Fruit fly (Drosophila melanogaster) whole organism, adult: ENCODE measurements around the gene CG15743.
A peak's percentile ranks its signal among the peaks of the same experiment; 100 is the strongest.

ENCODE experiments used
- CG11617 ChIP-seq: fragments of 200-800 bp; sonication (Bioruptor generic); optimal IDR thresholded peaks from 2 replicates; lab custom pipeline; 2017; ENCODE audit warnings: mild to moderate bottlenecking, missing biosample characterization, missing genetic modification reagents, missing genetic modification characterization
- CG12768 ChIP-seq: fragments of 200-800 bp; sonication (Bioruptor generic); optimal IDR thresholded peaks from 2 replicates; lab custom pipeline; 2017; ENCODE audit warnings: missing biosample characterization, missing genetic modification characterization, mild to moderate bottlenecking, moderate library complexity, missing genetic modification reagents
- CG14711 ChIP-seq: fragments of 200-800 bp; sonication (Bioruptor generic); optimal IDR thresholded peaks from 2 replicates; lab custom pipeline; 2018; ENCODE audit warnings: missing biosample characterization, mild to moderate bottlenecking, missing genetic modification characterization, moderate library complexity
- CG1620 ChIP-seq: fragments of 200-800 bp; sonication (Bioruptor generic); optimal IDR thresholded peaks from 2 replicates; lab custom pipeline; 2016; ENCODE audit warnings: missing biosample characterization, missing genetic modification characterization
- CG33017 ChIP-seq: fragments of 200-800 bp; sonication (Bioruptor generic); optimal IDR thresholded peaks from 2 replicates; lab custom pipeline; 2018; ENCODE audit warnings: missing biosample characterization, mild to moderate bottlenecking, missing genetic modification characterization, moderate library complexity
- CG5204 ChIP-seq: fragments of 200-800 bp; sonication (Bioruptor generic); optimal IDR thresholded peaks from 2 replicates; lab custom pipeline; 2016; ENCODE audit warnings: missing biosample characterization, missing genetic modification characterization
- CG7045 ChIP-seq: fragments of 200-800 bp; sonication (Bioruptor generic); optimal IDR thresholded peaks from 2 replicates; lab custom pipeline; 2017; ENCODE audit warnings: missing biosample characterization, mild to moderate bottlenecking, missing genetic modification characterization
- CG7101 ChIP-seq: fragments of 200-800 bp; sonication (Bioruptor generic); optimal IDR thresholded peaks from 2 replicates; lab custom pipeline; 2018; ENCODE audit warnings: missing biosample characterization, mild to moderate bottlenecking, missing genetic modification characterization, moderate library complexity
- Clk ChIP-seq: fragments of 200-800 bp; sonication (Bioruptor generic); optimal IDR thresholded peaks from 2 replicates; lab custom pipeline; 2017; ENCODE audit warnings: missing biosample characterization, missing genetic modification characterization
- Crg-1 ChIP-seq: fragments of 200-800 bp; sonication (Bioruptor generic); optimal IDR thresholded peaks from 2 replicates; lab custom pipeline; 2016; ENCODE audit warnings: missing biosample characterization, missing genetic modification characterization
- Hr96 ChIP-seq: fragments of 200-800 bp; sonication (Bioruptor generic); optimal IDR thresholded peaks from 2 replicates; lab custom pipeline; 2016; ENCODE audit warnings: missing biosample characterization, missing genetic modification characterization
- Mnt ChIP-seq: fragments of 200-800 bp; sonication (Bioruptor generic); optimal IDR thresholded peaks from 2 replicates; lab custom pipeline; 2016; ENCODE audit warnings: missing biosample characterization, mild to moderate bottlenecking, missing genetic modification characterization
- bab1 ChIP-seq: fragments of 200-800 bp; sonication (Bioruptor generic); optimal IDR thresholded peaks from 3 replicates; lab custom pipeline; 2019; ENCODE audit warnings: missing biosample characterization, mild to moderate bottlenecking, missing genetic modification characterization, moderate library complexity
- cic ChIP-seq: fragments of 200-800 bp; sonication (Bioruptor generic); optimal IDR thresholded peaks from 2 replicates; lab custom pipeline; 2017; ENCODE audit warnings: missing biosample characterization, mild to moderate bottlenecking, missing genetic modification characterization, moderate library complexity
- cnc ChIP-seq, 2 experiments: fragments of >200 bp; optimal IDR thresholded peaks; 2 replicates each; lab custom pipeline; 2017
- kay ChIP-seq: fragments of 200-800 bp; sonication (Bioruptor generic); peaks from one replicate; lab custom pipeline; 2016; ENCODE audit warnings: missing biosample characterization, missing genetic modification characterization, borderline replicate concordance
- ovo ChIP-seq: fragments of 200-800 bp; sonication (Bioruptor generic); optimal IDR thresholded peaks from 2 replicates; lab custom pipeline; 2016; ENCODE audit warnings: missing biosample characterization, missing genetic modification characterization
- pad ChIP-seq: fragments of 200-800 bp; sonication (Bioruptor generic); optimal IDR thresholded peaks from 3 replicates; lab custom pipeline; 2017; ENCODE audit warnings: missing biosample characterization, missing genetic modification characterization, mild to moderate bottlenecking, moderate library complexity, missing genetic modification reagents
- tj ChIP-seq: fragments of 200-800 bp; sonication (Bioruptor generic); optimal IDR thresholded peaks from 3 replicates; lab custom pipeline; 2017; ENCODE audit warnings: missing biosample characterization, mild to moderate bottlenecking, missing genetic modification characterization, moderate library complexity
- toe ChIP-seq: fragments of 200-800 bp; sonication (Bioruptor generic); optimal IDR thresholded peaks from 2 replicates; lab custom pipeline; 2016; ENCODE audit warnings: missing biosample characterization, missing genetic modification characterization

The CG15743 gene

dm6 chrX:13331814-13332701 lies 46.6 kb downstream of the CG15743 start:
- TF ChIP-seq CG33017 (tag; lab: Kevin White, UChicago) = peak; percentile 73
- peak; percentile 62 for TF ChIP-seq Crg-1 (GFP tag; lab: Kevin White, UChicago)
- TF ChIP-seq CG14711 (tag; lab: Kevin White, UChicago) = peak; percentile 82
- peak; percentile 19 for TF ChIP-seq CG7045 (GFP tag; lab: Kevin White, UChicago)
- peak; percentile 55 for TF ChIP-seq CG12768
- peak; percentile 56 for TF ChIP-seq Hr96
- TF ChIP-seq CG11617 (GFP tag; lab: Kevin White, UChicago) = peak; percentile 62
- peak; percentile 93 for TF ChIP-seq Mnt (GFP tag; lab: Kevin White, UChicago)
- no peak for TF ChIP-seq cnc (optimal IDR thresholded peaks at IDR 0.05; lab: Kevin White, UChicago)
- peak; percentile 84 for TF ChIP-seq CG7101 (tag; lab: Kevin White, UChicago)
- no peak for TF ChIP-seq CG5204 (GFP tag; lab: Kevin White, UChicago)
- peak; percentile 89 for TF ChIP-seq ovo (GFP tag; lab: Kevin White, UChicago)
- TF ChIP-seq kay (GFP tag; lab: Kevin White, UChicago) = peak; percentile 92
- no peak for TF ChIP-seq toe
- TF ChIP-seq cic (GFP tag; lab: Kevin White, UChicago) = peak; percentile 44
- TF ChIP-seq Clk (GFP tag; lab: Kevin White, UChicago) = no peak
- peak; percentile 61 for TF ChIP-seq tj
- TF ChIP-seq bab1 = peak; percentile 35
- TF ChIP-seq pad (GFP tag; lab: Kevin White, UChicago) = peak; percentile 50
- TF ChIP-seq CG1620 = no peak

- no peak for TF ChIP-seq CG7045 (GFP tag; lab: Kevin White, UChicago)
Measured at dm6 chrX:13332702-13333243, 47.3 kb downstream of the CG15743 start.

dm6 chrX:13334434-13335146 lies 49.1 kb downstream of the CG15743 start:
- peak; percentile 76 for TF ChIP-seq pad (GFP tag; lab: Kevin White, UChicago)
- TF ChIP-seq CG7101 (tag; lab: Kevin White, UChicago) = peak; percentile 81
- TF ChIP-seq toe = no peak
- no peak for TF ChIP-seq kay (GFP tag; lab: Kevin White, UChicago)
- TF ChIP-seq Crg-1 (GFP tag; lab: Kevin White, UChicago) = peak; percentile 89
- TF ChIP-seq cnc (optimal IDR thresholded peaks at IDR 0.05; lab: Kevin White, UChicago) = no peak
- TF ChIP-seq CG7045 (GFP tag; lab: Kevin White, UChicago) = no peak
- TF ChIP-seq tj = no peak
- no peak for TF ChIP-seq Clk (GFP tag; lab: Kevin White, UChicago)
- peak; percentile 93 for TF ChIP-seq CG1620
- peak; percentile 51 for TF ChIP-seq Hr96
- TF ChIP-seq bab1 = peak; percentile 59
- TF ChIP-seq ovo (GFP tag; lab: Kevin White, UChicago) = peak; percentile 66
- TF ChIP-seq CG14711 (tag; lab: Kevin White, UChicago) = peak; percentile 55
- TF ChIP-seq CG11617 (GFP tag; lab: Kevin White, UChicago) = no peak
- TF ChIP-seq CG33017 (tag; lab: Kevin White, UChicago) = peak; percentile 13
- no peak for TF ChIP-seq CG5204 (GFP tag; lab: Kevin White, UChicago)
- TF ChIP-seq Mnt (GFP tag; lab: Kevin White, UChicago) = peak; percentile 60
- TF ChIP-seq CG12768 = no peak
- no peak for TF ChIP-seq cic (GFP tag; lab: Kevin White, UChicago)
